Worm (Caenorhabditis elegans) whole organism, early embryonic: Measurements from ENCODE around the gene srm-4.

Experiments used
- B0310.2 ChIP-seq: sonication (generic microtip); optimal IDR thresholded peaks from 2 replicates; lab custom pipeline; 2016; ENCODE audit warnings: mild to moderate bottlenecking, missing genetic modification characterization, missing compliant biosample characterization
- F13C5.2 ChIP-seq: sonication (generic microtip); optimal IDR thresholded peaks from 2 replicates; lab custom pipeline; 2017; ENCODE audit warnings: mild to moderate bottlenecking, missing genetic modification characterization, inconsistent platforms, missing compliant biosample characterization
- aly-1 ChIP-seq: sonication (generic microtip); optimal IDR thresholded peaks from 2 replicates; lab custom pipeline; 2016; ENCODE audit warnings: missing genetic modification characterization, missing compliant biosample characterization
- ama-1 ChIP-seq: fragments of 150-350 bp; optimal IDR thresholded peaks from 2 replicates; lab custom pipeline; 2014
- ceh-13 ChIP-seq: fragments of 200-800 bp; sonication (Bioruptor generic); optimal IDR thresholded peaks from 2 replicates; lab custom pipeline; 2018; ENCODE audit warnings: mild to moderate bottlenecking, missing genetic modification characterization, missing compliant biosample characterization
- ceh-36 ChIP-seq: sonication (generic microtip); optimal IDR thresholded peaks from 2 replicates; lab custom pipeline; 2016; ENCODE audit warnings: missing genetic modification characterization, inconsistent platforms, missing compliant biosample characterization
- ets-7 ChIP-seq: sonication (generic microtip); optimal IDR thresholded peaks from 2 replicates; lab custom pipeline; 2016; ENCODE audit warnings: missing genotype, missing genetic modification characterization, missing compliant biosample characterization
- flt-1 ChIP-seq: fragments of 200-800 bp; sonication (Bioruptor generic); IDR thresholded peaks from 2 replicates; pipeline ENCODE4 v1.3.6; 2022; ENCODE audit warnings: missing genetic modification characterization, missing compliant biosample characterization
- hmbx-1 ChIP-seq: sonication (generic microtip); optimal IDR thresholded peaks from 2 replicates; lab custom pipeline; 2016; ENCODE audit warnings: mild to moderate bottlenecking, missing genetic modification characterization, missing compliant biosample characterization
- hmg-4 ChIP-seq: fragments of 200-800 bp; sonication (Bioruptor generic); optimal IDR thresholded peaks from 2 replicates; lab custom pipeline; 2018; ENCODE audit warnings: mild to moderate bottlenecking, missing genetic modification characterization, missing compliant biosample characterization
- hnd-1 ChIP-seq: sonication (generic microtip); optimal IDR thresholded peaks from 2 replicates; lab custom pipeline; 2016; ENCODE audit warnings: missing genetic modification characterization, missing compliant biosample characterization
- pes-1 ChIP-seq: fragments of 200-800 bp; sonication (Bioruptor generic); IDR thresholded peaks from 2 replicates; pipeline ENCODE4 v1.3.6; 2022; ENCODE audit warnings: missing genetic modification reagents, missing genetic modification characterization, missing compliant biosample characterization
- scrt-1 ChIP-seq: fragments of 200-800 bp; sonication (Bioruptor generic); IDR thresholded peaks from 2 replicates; pipeline ENCODE4 v1.3.6; 2022; ENCODE audit warnings: missing genetic modification characterization, missing compliant biosample characterization
- sea-1 ChIP-seq: fragments of 200-800 bp; sonication (Bioruptor generic); conservative IDR thresholded peaks from 2 replicates; pipeline ENCODE4 v1.3.6; 2022; ENCODE audit warnings: missing genetic modification characterization, missing compliant biosample characterization
- tbx-11 ChIP-seq: fragments of 200-800 bp; sonication (Bioruptor generic); IDR thresholded peaks from 2 replicates; pipeline ENCODE4 v1.3.6; 2022; ENCODE audit warnings: missing genetic modification characterization, missing compliant biosample characterization
- tbx-37 ChIP-seq: fragments of 200-800 bp; sonication (Bioruptor generic); conservative IDR thresholded peaks from 2 replicates; pipeline ENCODE4 v1.3.6; 2022; ENCODE audit warnings: missing genetic modification reagents, missing genetic modification characterization, missing compliant biosample characterization
- tra-4 ChIP-seq: sonication (generic microtip); optimal IDR thresholded peaks from 2 replicates; lab custom pipeline; 2017; ENCODE audit warnings: missing genetic modification characterization, missing compliant biosample characterization

Gene srm-4

ce11 chrV:14350949-14351348 is 17.7 kb downstream of the srm-4 start:
- TF ChIP-seq tbx-11 = no peak
- peak; percentile 34 for TF ChIP-seq hmg-4
- TF ChIP-seq sea-1 (GFP tag; lab: Robert Waterston, UW) = 0 out of 2 replicates have a peak, but pooled peaks have one; percentile 21
- TF ChIP-seq tbx-37 (GFP tag; lab: Robert Waterston, UW) = no peak
- peak; percentile 7 for TF ChIP-seq F13C5.2

- TF ChIP-seq ama-1 (lab: Kevin White, UChicago) = no peak
These were observed 18.4 kb downstream of the srm-4 start, which contains the start of gene vha-13 for ce11 chrV:14351629-14352028. Gene vha-13, plus strand, starts transcription at chrV:14351709.

ce11 chrV:14352032-14352431 is 18.8 kb downstream of the srm-4 start:
- TF ChIP-seq B0310.2 (tag; lab: Kevin White, UChicago) (no peak), scrt-1 (GFP tag; lab: Robert Waterston, UW) (no peak), F13C5.2 (no peak), aly-1 (tag; lab: Kevin White, UChicago) (no peak), ets-7 (tag; lab: Kevin White, UChicago) (no peak), hmbx-1 (no peak), tbx-11 (no peak), pes-1 (GFP tag; lab: Robert Waterston, UW) (no peak), tra-4 (no peak), hnd-1 (tag; lab: Kevin White, UChicago) (no peak), flt-1 (GFP tag; lab: Robert Waterston, UW) (no peak)

ce11 chrV:14354258-14354877 is 21.2 kb downstream of the srm-4 start, which contains the start of gene Y49A3A.3:
Gene Y49A3A.3, plus strand, starts transcription at chrV:14354410.
- TF ChIP-seq hnd-1 (tag; lab: Kevin White, UChicago) (no peak), ets-7 (tag; lab: Kevin White, UChicago) (no peak), hmbx-1 (no peak), ceh-13 (no peak), aly-1 (tag; lab: Kevin White, UChicago) (peak; percentile 9), B0310.2 (tag; lab: Kevin White, UChicago) (no peak), scrt-1 (GFP tag; lab: Robert Waterston, UW) (no peak), tra-4 (no peak), tbx-11 (no peak), tbx-37 (GFP tag; lab: Robert Waterston, UW) (no peak), sea-1 (GFP tag; lab: Robert Waterston, UW) (no peak), ama-1 (lab: Kevin White, UChicago) (peak; percentile 52), F13C5.2 (no peak), ceh-36 (tag; lab: Kevin White, UChicago) (no peak), flt-1 (GFP tag; lab: Robert Waterston, UW) (no peak)

ce11 chrV:14355738-14356368 is 22.6 kb downstream of the srm-4 start, which contains the start of gene cyn-1:
Gene cyn-1, plus strand, starts transcription at chrV:14356076.
- TF ChIP-seq tbx-37 (GFP tag; lab: Robert Waterston, UW) (no peak), hmbx-1 (no peak), pes-1 (GFP tag; lab: Robert Waterston, UW) (0 out of 2 replicates have a peak, but pooled peaks have one; percentile 36), flt-1 (GFP tag; lab: Robert Waterston, UW) (no peak), F13C5.2 (peak; percentile 61), B0310.2 (tag; lab: Kevin White, UChicago) (no peak), hmg-4 (no peak)

- no peak for TF ChIP-seq flt-1 (GFP tag; lab: Robert Waterston, UW)
- TF ChIP-seq sea-1 (GFP tag; lab: Robert Waterston, UW) = no peak
- TF ChIP-seq tra-4 = no peak
- no peak for TF ChIP-seq hnd-1 (tag; lab: Kevin White, UChicago)
- no peak for TF ChIP-seq F13C5.2
- no peak for TF ChIP-seq aly-1 (tag; lab: Kevin White, UChicago)
- no peak for TF ChIP-seq tbx-11
These were observed 25.4 kb downstream of the srm-4 start, which contains the start of gene Y49A3A.4 for ce11 chrV:14358577-14358976. Gene Y49A3A.4, minus strand, starts transcription at chrV:14358890.

ce11 chrV:14361973-14362372 is 28.8 kb downstream of the srm-4 start:
- TF ChIP-seq B0310.2 (tag; lab: Kevin White, UChicago) = no peak
- TF ChIP-seq pes-1 (GFP tag; lab: Robert Waterston, UW) = no peak
- TF ChIP-seq ceh-36 (tag; lab: Kevin White, UChicago) = no peak
- no peak for TF ChIP-seq aly-1 (tag; lab: Kevin White, UChicago)
- no peak for TF ChIP-seq ets-7 (tag; lab: Kevin White, UChicago)
- no peak for TF ChIP-seq tra-4
- no peak for TF ChIP-seq hmg-4
- no peak for TF ChIP-seq ama-1 (lab: Kevin White, UChicago)
- no peak for TF ChIP-seq ceh-13
- no peak for TF ChIP-seq flt-1 (GFP tag; lab: Robert Waterston, UW)
- TF ChIP-seq hmbx-1 = no peak
- TF ChIP-seq tbx-37 (GFP tag; lab: Robert Waterston, UW) = no peak
- TF ChIP-seq tbx-11 = no peak
- no peak for TF ChIP-seq sea-1 (GFP tag; lab: Robert Waterston, UW)
- TF ChIP-seq hnd-1 (tag; lab: Kevin White, UChicago) = no peak
- no peak for TF ChIP-seq scrt-1 (GFP tag; lab: Robert Waterston, UW)
- TF ChIP-seq F13C5.2 = no peak
